Worm (Caenorhabditis elegans): ENCODE data around the gene Y62E10A.20.

Gene Y62E10A.20

DNA sequence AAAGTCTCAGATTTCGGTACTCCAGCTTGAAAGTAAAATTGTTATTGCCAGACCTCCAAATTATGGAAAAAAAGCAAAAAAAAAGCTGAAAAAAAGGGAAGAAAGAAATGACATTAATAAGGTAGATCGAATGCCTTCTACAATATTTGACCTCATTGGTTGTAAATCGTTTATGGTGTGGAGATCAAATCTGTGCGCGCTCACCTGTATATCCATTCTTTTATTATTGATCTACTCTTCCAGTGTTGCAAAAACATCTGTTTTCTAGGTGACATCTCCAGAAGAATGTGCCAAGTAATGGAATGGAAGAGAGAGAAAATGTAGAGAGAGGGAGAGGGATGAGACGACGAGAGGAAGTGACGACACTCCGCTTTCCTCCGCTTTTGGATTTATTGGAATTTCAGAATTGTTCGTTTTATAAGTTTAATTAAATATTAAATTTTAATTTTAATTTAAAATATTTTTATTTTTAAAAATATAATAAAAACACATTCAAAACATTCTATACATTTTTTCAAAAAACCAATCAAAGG is 29.9 kb upstream of the Y62E10A.20 start, which contains the start of the genes pik-1 and aptf-2:
TSS of gene pik-1 (plus strand) at position 303 of the 533 bp plus-strand sequence.
TSS of gene aptf-2 (minus strand) at position 313 of the 533 bp plus-strand sequence.
- TF ChIP-seq php-3 (GFP tag; IDR thresholded peaks at IDR 0.05), result no peak
- peak; percentile 12 for TF ChIP-seq dpl-1 (GFP tag; optimal IDR thresholded peaks at IDR 0.05)
- TF ChIP-seq lsy-2 (tag; optimal IDR thresholded peaks at IDR 0.05), result peak in 1 of 2 experiments; percentile 17
- peak; percentile 61 for TF ChIP-seq T20F7.1 (GFP tag; optimal IDR thresholded peaks at IDR 0.05)

DNA sequence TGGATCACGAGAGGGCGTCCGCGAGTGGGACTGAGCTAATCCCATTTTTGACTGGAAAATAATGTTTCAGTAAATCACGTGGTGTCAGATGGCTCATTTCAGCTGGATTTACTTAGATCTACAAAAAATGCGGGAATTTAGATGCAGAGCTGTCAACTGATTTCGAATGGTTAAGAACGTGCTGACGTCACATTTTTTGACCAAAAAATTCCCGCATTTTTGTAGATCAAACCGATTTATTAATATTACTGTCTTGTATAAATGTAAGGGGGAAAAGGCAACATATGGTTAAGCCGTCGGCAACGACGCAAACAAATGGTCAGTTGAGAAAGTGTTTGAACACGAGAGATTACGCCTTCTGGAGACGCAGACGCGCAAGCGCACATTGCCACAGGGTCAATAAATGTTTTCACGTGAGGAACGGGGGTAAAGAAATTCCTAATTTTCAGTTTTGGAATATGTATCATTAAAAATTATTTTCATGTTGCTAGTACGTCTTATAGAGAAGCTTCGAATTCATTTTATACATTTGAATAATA is 27.0 kb upstream of the Y62E10A.20 start, which contains the start of gene gcl-1:
TSS of gene gcl-1 (minus strand) at position 51 of the 539 bp plus-strand sequence.
- TF ChIP-seq F26F4.8 (GFP tag; conservative IDR thresholded peaks at IDR 0.05) (no peak), php-3 (GFP tag; IDR thresholded peaks at IDR 0.05) (no peak), lim-7 (GFP tag; IDR thresholded peaks at IDR 0.05) (no peak), hif-1 (tag; optimal IDR thresholded peaks at IDR 0.05) (no peak), daf-16 (GFP tag; optimal IDR thresholded peaks at IDR 0.05) (no peak), daf-16 (tag; optimal IDR thresholded peaks at IDR 0.05) (peak; percentile 50), ztf-7 (tag; optimal IDR thresholded peaks at IDR 0.05) (no peak), vab-7 (GFP tag; IDR thresholded peaks at IDR 0.05) (no peak), nhr-11 (tag; optimal IDR thresholded peaks at IDR 0.05) (no peak), ama-1 (optimal IDR thresholded peaks at IDR 0.05) (no peak), set-16 (GFP tag; IDR thresholded peaks at IDR 0.05) (no peak), gei-8 (GFP tag; optimal IDR thresholded peaks at IDR 0.05) (no peak), mxl-3 (GFP tag; optimal IDR thresholded peaks at IDR 0.05) (peak; percentile 71), nhr-48 (tag; optimal IDR thresholded peaks at IDR 0.05) (no peak), mes-2 (tag; optimal IDR thresholded peaks at IDR 0.05; ENCODE audit: poor library complexity, severe bottlenecking) (peak; percentile 33), dve-1 (tag; optimal IDR thresholded peaks at IDR 0.05; ENCODE audit: insufficient read depth) (peak; percentile 25), arid-1 (GFP tag; conservative IDR thresholded peaks at IDR 0.05) (no peak), pha-4 (GFP tag; IDR thresholded peaks at IDR 0.05) (no peak), pha-4 (tag; optimal IDR thresholded peaks at IDR 0.05) (no peak), R02D3.7 (tag; optimal IDR thresholded peaks at IDR 0.05) (no peak), lir-3 (tag; optimal IDR thresholded peaks at IDR 0.05) (no peak), ZK546.5 (tag; optimal IDR thresholded peaks at IDR 0.05) (no peak), nhr-42 (GFP tag; IDR thresholded peaks at IDR 0.05) (no peak), madf-9 (GFP tag; conservative IDR thresholded peaks at IDR 0.05) (no peak), lin-29 (GFP tag; IDR thresholded peaks at IDR 0.05) (no peak), lin-15B (tag; optimal IDR thresholded peaks at IDR 0.05) (no peak), lsy-2 (tag; optimal IDR thresholded peaks at IDR 0.05) (peak in 1 of 2 experiments; percentile 28), nhr-102 (tag; optimal IDR thresholded peaks at IDR 0.05) (no peak), D1046.2 (GFP tag; IDR thresholded peaks at IDR 0.05) (no peak), mep-1 (tag; optimal IDR thresholded peaks at IDR 0.05) (peak; percentile 4), skn-1 (tag; optimal IDR thresholded peaks at IDR 0.05) (no peak), madf-5 (GFP tag; IDR thresholded peaks at IDR 0.05) (no peak), nhr-41 (GFP tag; IDR thresholded peaks at IDR 0.05) (no peak), zip-2 (tag; optimal IDR thresholded peaks at IDR 0.05) (no peak), jun-1 (tag; optimal IDR thresholded peaks at IDR 0.05) (no peak), mdl-1 (tag; optimal IDR thresholded peaks at IDR 0.05) (peak in 1 of 2 experiments; percentile 13), zip-11 (GFP tag; IDR thresholded peaks at IDR 0.05) (no peak), attf-4 (tag; optimal IDR thresholded peaks at IDR 0.05) (no peak), sdz-12 (GFP tag; optimal IDR thresholded peaks at IDR 0.05) (no peak), lin-13 (GFP tag; optimal IDR thresholded peaks at IDR 0.05) (no peak), ceh-32 (tag; optimal IDR thresholded peaks at IDR 0.05; ENCODE audit: poor library complexity) (no peak), saeg-2 (GFP tag; IDR thresholded peaks at IDR 0.05) (no peak), hlh-30 (tag; optimal IDR thresholded peaks at IDR 0.05; ENCODE audit: insufficient read depth) (peak; percentile 91), hmg-1.1 (GFP tag; IDR thresholded peaks at IDR 0.05) (peak; percentile 47; the same call in 1 of the 2 replicates), dmd-9 (GFP tag; IDR thresholded peaks at IDR 0.05) (no peak), unc-39 (tag; optimal IDR thresholded peaks at IDR 0.05) (no peak)

Measured in whole organism, L4 larva.